Worm (Caenorhabditis elegans) whole organism, L4/young adult: ENCODE measurements around the gene str-165.

ENCODE experiments used
- W03F9.2 ChIP-seq: fragments of 150-350 bp; optimal IDR thresholded peaks from 2 replicates; lab custom pipeline; 2014; ENCODE audit warnings: missing biosample characterization, missing genetic modification characterization
- dao-5 ChIP-seq: sonication (generic microtip); optimal IDR thresholded peaks from 2 replicates; lab custom pipeline; 2016; ENCODE audit warnings: missing genotype, missing genetic modification characterization, moderate library complexity, missing compliant biosample characterization
- him-1 ChIP-seq: sonication (generic microtip); optimal IDR thresholded peaks from 2 replicates; lab custom pipeline; 2016; ENCODE audit warnings: missing genotype, missing genetic modification reagents, missing genetic modification characterization, missing compliant biosample characterization

The str-165 gene

DNA sequence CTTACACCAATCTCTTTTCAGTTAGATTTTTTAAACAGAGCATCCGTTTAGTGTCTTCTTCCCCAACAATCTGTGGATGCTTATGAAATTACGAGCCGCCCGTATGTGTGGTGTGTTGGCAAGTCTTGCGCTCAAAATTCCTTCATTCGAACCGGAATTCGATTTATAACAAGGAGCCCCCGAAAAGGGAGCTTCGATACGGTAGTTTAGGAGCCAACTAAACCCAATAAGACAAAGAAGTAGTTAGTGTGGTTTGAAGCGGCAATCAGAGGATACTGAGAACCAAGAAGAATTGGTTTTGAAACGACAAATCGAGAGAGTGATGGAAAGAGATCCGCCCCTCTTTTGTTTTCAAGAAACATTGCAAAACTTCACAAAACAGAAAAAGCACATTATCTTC lies 18.6 kb upstream of the str-165 start:
- TF ChIP-seq dao-5 (tag; lab: Kevin White, UChicago) = no peak
- no peak for TF ChIP-seq W03F9.2 (tag; lab: Kevin White, UChicago)
- TF ChIP-seq him-1 (tag; lab: Kevin White, UChicago) = no peak

DNA sequence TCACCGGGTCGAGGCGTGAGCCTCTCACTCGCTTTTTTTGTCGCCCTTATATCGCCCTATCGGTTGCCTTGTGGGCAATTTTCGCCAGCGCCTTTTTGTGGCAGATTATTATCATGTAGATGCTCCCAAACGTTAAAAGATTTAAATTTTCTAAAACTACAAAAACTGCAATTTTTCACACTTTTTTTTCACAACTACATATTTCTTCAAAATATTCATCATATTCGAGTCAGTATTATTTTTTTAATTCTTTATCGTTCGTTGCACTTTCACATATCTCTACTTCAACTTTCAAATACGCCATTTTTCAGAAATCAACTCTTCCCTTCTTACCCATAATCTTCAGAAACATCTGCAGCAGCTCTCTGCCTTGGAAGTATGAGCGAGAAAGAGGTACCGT lies 18.0 kb upstream of the str-165 start, which contains the start of gene ceh-24:
Gene ceh-24, plus strand, starts transcription at position 301 of the 400 bp plus-strand sequence.
- TF ChIP-seq W03F9.2 (tag; lab: Kevin White, UChicago) (no peak), dao-5 (tag; lab: Kevin White, UChicago) (no peak), him-1 (tag; lab: Kevin White, UChicago) (no peak)

ce11 chrV:13816877-13817276 lies 14.0 kb upstream of the str-165 start, which contains the start of gene F55B12.2:
F55B12.2 (minus strand) TSS chrV:13816977.
- no peak for TF ChIP-seq dao-5 (tag; lab: Kevin White, UChicago)
- no peak for TF ChIP-seq W03F9.2 (tag; lab: Kevin White, UChicago)
- no peak for TF ChIP-seq him-1 (tag; lab: Kevin White, UChicago)

- TF ChIP-seq W03F9.2 (tag; lab: Kevin White, UChicago) (peak; percentile 44), dao-5 (tag; lab: Kevin White, UChicago) (no peak)
Measured at ce11 chrV:13818824-13819408, 12.0 kb upstream of the str-165 start, which contains the start of gene sel-10. sel-10 (plus strand) TSS chrV:13819361.

ce11 chrV:13822752-13823151 lies 8.2 kb upstream of the str-165 start, which contains the start of gene hpo-31:
hpo-31 (plus strand) TSS chrV:13823052.
- TF ChIP-seq him-1 (tag; lab: Kevin White, UChicago) = no peak
- TF ChIP-seq W03F9.2 (tag; lab: Kevin White, UChicago) = no peak
- no peak for TF ChIP-seq dao-5 (tag; lab: Kevin White, UChicago)

ce11 chrV:13827920-13828319 lies 3.0 kb upstream of the str-165 start, which contains the start of gene nrf-5:
nrf-5 (plus strand) TSS chrV:13828267.
- TF ChIP-seq W03F9.2 (tag; lab: Kevin White, UChicago) (no peak), dao-5 (tag; lab: Kevin White, UChicago) (no peak), him-1 (tag; lab: Kevin White, UChicago) (no peak)

ce11 chrV:13833951-13834350 lies 3.0 kb downstream of the str-165 start, which contains the start of gene srx-129:
srx-129 (plus strand) TSS chrV:13834251.
- TF ChIP-seq him-1 (tag; lab: Kevin White, UChicago) = no peak
- TF ChIP-seq dao-5 (tag; lab: Kevin White, UChicago) = no peak
- no peak for TF ChIP-seq W03F9.2 (tag; lab: Kevin White, UChicago)

ce11 chrV:13837173-13837572 lies 6.3 kb downstream of the str-165 start, which contains the start of gene srx-128:
srx-128 (plus strand) TSS chrV:13837473.
- TF ChIP-seq him-1 (tag; lab: Kevin White, UChicago) = no peak
- TF ChIP-seq W03F9.2 (tag; lab: Kevin White, UChicago) = no peak
- no peak for TF ChIP-seq dao-5 (tag; lab: Kevin White, UChicago)

- no peak for TF ChIP-seq W03F9.2 (tag; lab: Kevin White, UChicago)
- no peak for TF ChIP-seq him-1 (tag; lab: Kevin White, UChicago)
- TF ChIP-seq dao-5 (tag; lab: Kevin White, UChicago) = no peak
Measured at ce11 chrV:13839433-13839832, 8.5 kb downstream of the str-165 start, which contains the start of gene F55B12.10. F55B12.10 (plus strand) TSS chrV:13839733.

- TF ChIP-seq him-1 (tag; lab: Kevin White, UChicago) = no peak
- TF ChIP-seq dao-5 (tag; lab: Kevin White, UChicago) = no peak
Measured at ce11 chrV:13840909-13841308, 10.0 kb downstream of the str-165 start, which contains the start of gene srx-17. srx-17 (plus strand) TSS chrV:13841209.

- TF ChIP-seq dao-5 (tag; lab: Kevin White, UChicago) (no peak), W03F9.2 (tag; lab: Kevin White, UChicago) (no peak), him-1 (tag; lab: Kevin White, UChicago) (no peak)
Measured at ce11 chrV:13843147-13843546, 12.2 kb downstream of the str-165 start, which contains the start of gene srx-130. srx-130 (plus strand) TSS chrV:13843447.

- no peak for TF ChIP-seq W03F9.2 (tag; lab: Kevin White, UChicago)
- TF ChIP-seq him-1 (tag; lab: Kevin White, UChicago) = no peak
- TF ChIP-seq dao-5 (tag; lab: Kevin White, UChicago) = no peak
Measured at ce11 chrV:13845136-13845535, 14.2 kb downstream of the str-165 start, which contains the start of gene srx-131. srx-131 (plus strand) TSS chrV:13845436.

DNA sequence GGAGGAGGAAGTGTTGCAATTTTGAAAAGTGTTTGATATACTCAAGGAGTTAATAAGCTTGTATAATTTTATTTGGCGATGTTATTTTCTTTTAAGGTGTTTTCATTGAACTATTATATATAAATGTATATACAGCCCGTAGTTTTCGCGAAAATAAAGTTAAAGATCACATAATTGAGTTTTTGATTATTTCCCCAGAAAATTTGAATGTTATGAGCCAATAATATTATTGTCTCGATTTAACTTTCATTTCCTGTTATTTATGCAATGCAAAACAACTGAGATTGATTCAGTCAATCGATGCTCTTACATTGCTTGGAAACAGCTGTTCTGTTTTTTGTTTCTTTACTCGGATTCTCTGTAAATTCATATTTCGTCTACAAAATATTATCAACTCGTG lies 17.5 kb downstream of the str-165 start, which contains the start of gene srx-133:
Gene srx-133, plus strand, starts transcription at position 301 of the 400 bp plus-strand sequence.
- TF ChIP-seq him-1 (tag; lab: Kevin White, UChicago) = no peak
- no peak for TF ChIP-seq W03F9.2 (tag; lab: Kevin White, UChicago)
- no peak for TF ChIP-seq dao-5 (tag; lab: Kevin White, UChicago)
